Worm (Caenorhabditis elegans): ENCODE data around the gene phat-3.

DNA sequence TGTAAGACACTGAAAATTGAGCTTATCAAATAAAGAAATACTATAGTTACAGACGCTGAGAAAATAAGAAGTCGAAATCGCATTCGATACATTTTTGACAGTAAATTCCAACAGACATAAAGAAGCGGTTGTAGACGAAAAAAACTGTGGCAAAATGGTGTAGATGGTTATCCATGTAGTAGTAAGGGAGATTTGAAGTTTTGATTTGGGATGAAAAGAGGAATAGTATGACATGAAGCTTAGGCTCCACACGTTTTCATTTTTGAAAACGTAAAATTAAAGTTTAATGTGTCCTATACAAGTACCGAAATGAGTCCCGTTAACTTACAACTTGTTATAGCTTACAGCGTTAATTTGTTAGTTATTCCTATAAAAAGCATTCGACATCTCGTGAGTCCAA is 49.7 kb upstream of the phat-3 start, which contains the start of gene K09D9.9:
- no peak for TF ChIP-seq ztf-11 (tag; optimal IDR thresholded peaks at IDR 0.05)
- TF ChIP-seq tbx-8 (GFP tag; optimal IDR thresholded peaks at IDR 0.05): no peak
- no peak for TF ChIP-seq nhr-76 (tag; optimal IDR thresholded peaks at IDR 0.05)
- no peak for TF ChIP-seq ham-2 (GFP tag; optimal IDR thresholded peaks at IDR 0.05)
- TF ChIP-seq nhr-237 (tag; optimal IDR thresholded peaks at IDR 0.05): no peak
- no peak for TF ChIP-seq unc-62 (GFP tag; optimal IDR thresholded peaks at IDR 0.05)
- no peak for TF ChIP-seq nhr-12 (tag; optimal IDR thresholded peaks at IDR 0.05)
- TF ChIP-seq elt-3 (tag; optimal IDR thresholded peaks at IDR 0.05): no peak
- no peak for TF ChIP-seq lin-13 (tag; optimal IDR thresholded peaks at IDR 0.05)
- no peak for TF ChIP-seq ces-1 (GFP tag; optimal IDR thresholded peaks at IDR 0.05)
